Worm (Caenorhabditis elegans) whole organism, L2 larva: Measurements from ENCODE around the gene F58E6.4.

Source experiments
- R02D3.7 ChIP-seq: fragments of 150-350 bp; optimal IDR thresholded peaks from 2 replicates; lab custom pipeline; 2014; ENCODE audit warnings: missing biosample characterization, missing genetic modification characterization
- blmp-1 ChIP-seq: sonication (generic microtip); optimal IDR thresholded peaks from 2 replicates; lab custom pipeline; 2017; ENCODE audit warnings: missing genetic modification characterization, mild to moderate bottlenecking, missing compliant biosample characterization, antibody characterized with exemption, moderate library complexity; ENCODE audit not compliant: insufficient read depth
- crh-2 ChIP-seq: sonication (generic microtip); optimal IDR thresholded peaks from 2 replicates; lab custom pipeline; 2017; ENCODE audit warnings: missing biosample characterization, missing genetic modification characterization
- lin-39 ChIP-seq: fragments of 150-350 bp; optimal IDR thresholded peaks from 2 replicates; lab custom pipeline; 2014; ENCODE audit warnings: missing biosample characterization, missing genetic modification reagents, missing genetic modification characterization
- nhr-11 ChIP-seq: fragments of 150-350 bp; optimal IDR thresholded peaks from 2 replicates; lab custom pipeline; 2014; ENCODE audit warnings: missing biosample characterization, missing genetic modification characterization
- nhr-129 ChIP-seq: fragments of 150-350 bp; optimal IDR thresholded peaks from 2 replicates; lab custom pipeline; 2014; ENCODE audit warnings: missing biosample characterization, missing genetic modification characterization
- nhr-21 ChIP-seq: fragments of 150-350 bp; optimal IDR thresholded peaks from 2 replicates; lab custom pipeline; 2014; ENCODE audit warnings: missing biosample characterization, missing genetic modification characterization
- nhr-25 ChIP-seq: fragments of 150-350 bp; sonication (generic microtip); optimal IDR thresholded peaks from 3 replicates; lab custom pipeline; 2014; ENCODE audit warnings: missing biosample characterization, missing genetic modification characterization
- skn-1 ChIP-seq: sonication (generic microtip); optimal IDR thresholded peaks from 2 replicates; lab custom pipeline; 2017; ENCODE audit warnings: missing biosample characterization, missing genetic modification characterization
- unc-62 ChIP-seq: fragments of 150-350 bp; optimal IDR thresholded peaks from 2 replicates; lab custom pipeline; 2014; ENCODE audit warnings: missing biosample characterization, missing genetic modification reagents, missing genetic modification characterization

- TF ChIP-seq lin-39 (tag; lab: Kevin White, UChicago) = no peak
- TF ChIP-seq skn-1 = no peak
- TF ChIP-seq nhr-129 (tag; lab: Kevin White, UChicago) = no peak
- no peak for TF ChIP-seq blmp-1 (tag; lab: Kevin White, UChicago)
- no peak for TF ChIP-seq nhr-25 (tag; lab: Kevin White, UChicago)
- TF ChIP-seq R02D3.7 (tag; lab: Kevin White, UChicago) = no peak
- no peak for TF ChIP-seq nhr-11
- no peak for TF ChIP-seq unc-62
- TF ChIP-seq crh-2 (tag; lab: Kevin White, UChicago) = no peak
- no peak for TF ChIP-seq nhr-21 (tag; lab: Kevin White, UChicago)
Measured at ce11 chrV:9752918-9753317, 2.7 kb upstream of the F58E6.4 start, which contains the start of gene F58E6.6.
